Worm (Caenorhabditis elegans): Measurements from ENCODE around the gene C54D2.6.

Gene C54D2.6

ce11 chrX:7866493-7866892 is 19.2 kb upstream of the C54D2.6 start (continued):
- no peak for TF ChIP-seq ceh-18 (tag; optimal IDR thresholded peaks at IDR 0.05)

- TF ChIP-seq rnt-1 (tag; optimal IDR thresholded peaks at IDR 0.05), result no peak
- no peak for TF ChIP-seq ceh-19 (GFP tag; optimal IDR thresholded peaks at IDR 0.05)
- no peak for TF ChIP-seq ceh-6 (GFP tag; optimal IDR thresholded peaks at IDR 0.05)
- TF ChIP-seq ceh-2 (tag; optimal IDR thresholded peaks at IDR 0.05), result no peak
- TF ChIP-seq nhr-11 (tag; optimal IDR thresholded peaks at IDR 0.05), result no peak
- no peak for TF ChIP-seq npax-4 (tag; optimal IDR thresholded peaks at IDR 0.05)
- no peak for TF ChIP-seq K09A11.1 (tag; optimal IDR thresholded peaks at IDR 0.05; ENCODE audit: insufficient read depth)
- no peak for TF ChIP-seq sox-4 (tag; optimal IDR thresholded peaks at IDR 0.05)
- no peak for TF ChIP-seq tbx-2 (tag; optimal IDR thresholded peaks at IDR 0.05)
- no peak for TF ChIP-seq ahr-1 (tag; optimal IDR thresholded peaks at IDR 0.05)
Measured at ce11 chrX:7842241-7842640, 5.1 kb downstream of the C54D2.6 start, which contains the start of gene idpp-11. Gene idpp-11 (plus strand): TSS chrX:7842541.

DNA sequence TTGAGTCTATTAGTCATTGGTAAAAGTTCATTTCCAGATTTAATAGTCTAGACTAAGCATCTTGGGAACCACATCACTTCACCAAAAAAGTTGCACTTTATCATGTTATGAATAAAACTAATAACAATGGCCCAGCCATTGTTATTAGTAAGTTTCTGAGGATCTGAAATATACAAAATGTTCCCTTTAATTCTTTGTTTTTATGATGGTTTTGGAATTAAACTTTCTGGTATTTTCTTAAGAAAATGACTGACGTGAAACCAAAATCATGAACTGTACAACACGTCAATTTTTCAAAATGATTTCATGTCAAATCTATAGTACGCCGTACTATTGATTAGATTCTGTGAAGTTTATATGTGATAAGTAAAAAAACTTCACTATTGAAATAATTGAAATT is 7.3 kb downstream of the C54D2.6 start:
- TF ChIP-seq tbx-2 (tag; optimal IDR thresholded peaks at IDR 0.05) (no peak), hlh-8 (tag; optimal IDR thresholded peaks at IDR 0.05) (no peak), dmd-4 (tag; optimal IDR thresholded peaks at IDR 0.05; ENCODE audit: borderline replicate concordance) (no peak), elt-4 (tag; optimal IDR thresholded peaks at IDR 0.05) (no peak), lim-6 (tag; optimal IDR thresholded peaks at IDR 0.05) (no peak)

ce11 chrX:7838582-7838981 is 8.7 kb downstream of the C54D2.6 start, which contains the start of gene nlp-101:
Gene nlp-101 (plus strand): TSS chrX:7838882.
- no peak for TF ChIP-seq K09A11.1 (tag; optimal IDR thresholded peaks at IDR 0.05; ENCODE audit: insufficient read depth)
- no peak for TF ChIP-seq ceh-30 (tag; optimal IDR thresholded peaks at IDR 0.05)
- TF ChIP-seq ceh-24 (tag; optimal IDR thresholded peaks at IDR 0.05), result no peak
- no peak for TF ChIP-seq ztf-16 (tag; optimal IDR thresholded peaks at IDR 0.05)
- no peak for TF ChIP-seq ets-4 (tag; optimal IDR thresholded peaks at IDR 0.05)

DNA sequence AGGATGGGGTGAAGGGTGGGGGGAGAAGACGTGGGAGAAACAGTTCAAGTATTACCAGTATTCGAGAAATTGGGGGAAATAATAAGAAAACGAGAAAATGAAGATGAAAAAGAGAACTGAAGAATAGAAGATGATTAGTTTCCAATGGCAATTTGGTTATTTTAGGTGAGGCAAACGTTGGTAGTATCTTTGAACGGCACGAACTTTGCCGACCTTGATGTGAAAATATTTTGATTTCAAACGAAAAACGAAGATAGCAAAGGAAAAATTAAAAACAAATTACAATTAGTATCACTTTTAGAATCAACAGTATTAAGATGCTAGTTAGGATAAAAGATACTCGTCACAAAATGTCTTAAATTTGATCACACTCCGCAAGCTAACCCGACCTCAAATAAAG is 13.2 kb downstream of the C54D2.6 start, which contains the start of gene sul-3:
sul-3 (minus strand) TSS at position 101 of the 400 bp plus-strand sequence.
- TF ChIP-seq nhr-11 (tag; optimal IDR thresholded peaks at IDR 0.05) (no peak), unc-86 (tag; optimal IDR thresholded peaks at IDR 0.05) (no peak), C38D4.7 (GFP tag; optimal IDR thresholded peaks at IDR 0.05) (no peak)

DNA sequence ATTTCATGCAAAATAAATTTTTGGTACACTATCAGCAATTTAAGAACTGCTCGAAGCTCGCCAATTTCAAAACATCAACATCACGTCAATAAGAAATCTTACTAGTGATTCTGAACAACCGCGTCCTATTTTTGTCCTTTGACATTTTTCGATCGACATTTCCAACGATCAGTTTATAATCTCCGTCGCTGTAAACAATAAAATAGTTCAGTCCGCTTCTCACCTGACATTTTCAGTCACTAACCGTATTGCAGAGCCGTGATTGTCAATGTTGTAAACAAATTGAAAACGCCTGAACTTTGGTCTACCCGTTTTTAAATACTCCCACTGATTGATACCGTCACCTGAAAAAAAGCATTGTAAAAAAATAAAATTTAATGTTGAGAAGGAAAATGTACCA is 19.3 kb downstream of the C54D2.6 start:
- TF ChIP-seq dve-1 (tag; optimal IDR thresholded peaks at IDR 0.05) (no peak), ref-2 (tag; optimal IDR thresholded peaks at IDR 0.05) (no peak), hlh-30 (tag; optimal IDR thresholded peaks at IDR 0.05; ENCODE audit: insufficient read depth) (no peak), nhr-11 (tag; optimal IDR thresholded peaks at IDR 0.05) (no peak), pag-3 (tag; optimal IDR thresholded peaks at IDR 0.05; ENCODE audit: borderline replicate concordance) (no peak), ceh-45 (GFP tag; IDR thresholded peaks at IDR 0.05) (no peak), ceh-2 (tag; optimal IDR thresholded peaks at IDR 0.05) (no peak), lin-11 (tag; optimal IDR thresholded peaks at IDR 0.05) (no peak), fax-1 (tag; optimal IDR thresholded peaks at IDR 0.05) (no peak)

- TF ChIP-seq zip-5 (tag; optimal IDR thresholded peaks at IDR 0.05) (no peak), fkh-10 (GFP tag; optimal IDR thresholded peaks at IDR 0.05) (no peak), ceh-31 (tag; optimal IDR thresholded peaks at IDR 0.05) (no peak), unc-42 (tag; optimal IDR thresholded peaks at IDR 0.05) (no peak)
Measured at ce11 chrX:7826590-7827260, 20.6 kb downstream of the C54D2.6 start.

All from whole organism, late embryonic.